Fruit fly (Drosophila melanogaster) whole organism, pupa: ENCODE results near the gene CCT2.

Source experiments
- CG10348 ChIP-seq: fragments of 200-800 bp; sonication (Bioruptor generic); IDR thresholded peaks from 2 replicates; pipeline ENCODE4 v1.3.6; 2022; ENCODE audit warnings: missing biosample characterization, missing genetic modification characterization
- CG12605 ChIP-seq: fragments of 200-800 bp; sonication (Bioruptor generic); IDR thresholded peaks from 2 replicates; pipeline ENCODE4 v1.3.6; 2022; ENCODE audit warnings: missing biosample characterization, missing genetic modification characterization
- CG13204 ChIP-seq: fragments of 200-800 bp; sonication (Bioruptor generic); optimal IDR thresholded peaks from 2 replicates; lab custom pipeline; 2018; ENCODE audit warnings: missing biosample characterization, mild to moderate bottlenecking, missing genetic modification characterization, moderate library complexity
- CG14655 ChIP-seq: fragments of 200-800 bp; sonication (Bioruptor generic); optimal IDR thresholded peaks from 3 replicates; lab custom pipeline; 2017; ENCODE audit warnings: mild to moderate bottlenecking, missing biosample characterization, missing genetic modification reagents, missing genetic modification characterization
- CG15710 ChIP-seq: fragments of 200-800 bp; sonication (Bioruptor generic); optimal IDR thresholded peaks from 2 replicates; lab custom pipeline; 2018; ENCODE audit warnings: missing biosample characterization, mild to moderate bottlenecking, missing genetic modification characterization, moderate library complexity
- CG17806 ChIP-seq: fragments of 200-800 bp; sonication (Bioruptor generic); optimal IDR thresholded peaks from 2 replicates; lab custom pipeline; 2018; ENCODE audit warnings: missing biosample characterization, mild to moderate bottlenecking, missing genetic modification characterization, moderate library complexity
- CG32121 ChIP-seq: fragments of 200-800 bp; sonication (Bioruptor generic); IDR thresholded peaks from 2 replicates; pipeline ENCODE4 v1.3.6; 2022; ENCODE audit warnings: missing biosample characterization, missing genetic modification characterization
- CG34367 ChIP-seq: fragments of 200-800 bp; sonication (Bioruptor generic); optimal IDR thresholded peaks from 2 replicates; lab custom pipeline; 2018; ENCODE audit warnings: missing biosample characterization, mild to moderate bottlenecking, missing genetic modification characterization
- CG4496 ChIP-seq: fragments of 200-800 bp; sonication (Bioruptor generic); IDR thresholded peaks from 3 replicates; pipeline ENCODE4 v1.3.6; 2022; ENCODE audit warnings: missing biosample characterization, missing genetic modification characterization
- CG8159 ChIP-seq: fragments of 200-800 bp; sonication (Bioruptor generic); optimal IDR thresholded peaks from 3 replicates; lab custom pipeline; 2018; ENCODE audit warnings: missing biosample characterization, mild to moderate bottlenecking, missing genetic modification characterization, moderate library complexity
- CG8301 ChIP-seq: fragments of 200-800 bp; sonication (Bioruptor generic); optimal IDR thresholded peaks from 2 replicates; lab custom pipeline; 2018; ENCODE audit warnings: missing biosample characterization, mild to moderate bottlenecking, missing genetic modification characterization
- CG9948 ChIP-seq: fragments of 200-800 bp; sonication (Bioruptor generic); optimal IDR thresholded peaks from 2 replicates; lab custom pipeline; 2018; ENCODE audit warnings: missing biosample characterization, mild to moderate bottlenecking, missing genetic modification characterization, moderate library complexity
- D1 ChIP-seq: fragments of 200-800 bp; sonication (Bioruptor generic); optimal IDR thresholded peaks from 2 replicates; lab custom pipeline; 2018; ENCODE audit warnings: missing biosample characterization, mild to moderate bottlenecking, missing genetic modification characterization, moderate library complexity
- EcR ChIP-seq: fragments of 200-800 bp; sonication (Bioruptor generic); optimal IDR thresholded peaks from 3 replicates; lab custom pipeline; 2019; ENCODE audit warnings: missing biosample characterization, missing genetic modification characterization, mild to moderate bottlenecking, moderate library complexity, missing genetic modification reagents
- Ets98B ChIP-seq: fragments of 200-800 bp; sonication (Bioruptor generic); IDR thresholded peaks from 2 replicates; pipeline ENCODE4 v1.3.6; 2022; ENCODE audit warnings: missing biosample characterization, missing genetic modification characterization
- Pif1A ChIP-seq: fragments of 200-800 bp; sonication (Bioruptor generic); optimal IDR thresholded peaks from 3 replicates; lab custom pipeline; 2016; ENCODE audit warnings: missing biosample characterization, missing genetic modification characterization
- Pif1B ChIP-seq: fragments of 200-800 bp; sonication (Bioruptor generic); optimal IDR thresholded peaks from 3 replicates; lab custom pipeline; 2016; ENCODE audit warnings: missing biosample characterization, missing genetic modification characterization
- Snoo ChIP-seq: fragments of 200-800 bp; sonication (Bioruptor generic); optimal IDR thresholded peaks from 3 replicates; lab custom pipeline; 2017; ENCODE audit warnings: missing biosample characterization, mild to moderate bottlenecking, missing genetic modification characterization, inconsistent platforms
- fd96Ca ChIP-seq: fragments of 200-800 bp; sonication (Bioruptor generic); IDR thresholded peaks from 3 replicates; pipeline ENCODE4 v1.3.6; 2022; ENCODE audit warnings: missing biosample characterization, missing genetic modification characterization
- gl ChIP-seq: fragments of 200-800 bp; sonication (Bioruptor generic); optimal IDR thresholded peaks from 2 replicates; lab custom pipeline; 2018; ENCODE audit warnings: missing biosample characterization, mild to moderate bottlenecking, missing genetic modification characterization
- rn ChIP-seq: fragments of 200-800 bp; sonication (Bioruptor generic); IDR thresholded peaks from 2 replicates; pipeline ENCODE4 v1.3.6; 2022; ENCODE audit warnings: missing biosample characterization, missing genetic modification characterization

The CCT2 gene

dm6 chrX:9108387-9108786 is 19.1 kb downstream of the CCT2 start, which contains the start of gene AP-1gamma:
TSS of gene AP-1gamma (plus strand) at chrX:9108691.
- TF ChIP-seq rn (no peak), Pif1A (no peak), Pif1B (no peak), gl (no peak), CG8301 (tag; lab: Kevin White, UChicago) (no peak), CG32121 (GFP tag; lab: Robert Waterston, UW) (no peak), EcR (GFP tag; lab: Kevin White, UChicago) (no peak), CG15710 (tag; lab: Kevin White, UChicago) (no peak), CG8159 (tag; lab: Kevin White, UChicago) (no peak), CG17806 (tag; lab: Kevin White, UChicago) (no peak), CG13204 (no peak), CG14655 (GFP tag; lab: Kevin White, UChicago) (no peak), CG4496 (GFP tag; lab: Robert Waterston, UW) (no peak), fd96Ca (no peak), Snoo (tag; lab: Kevin White, UChicago) (no peak), D1 (tag; lab: Kevin White, UChicago) (no peak), CG34367 (tag; lab: Kevin White, UChicago) (no peak), Ets98B (GFP tag; lab: Robert Waterston, UW) (no peak)

- TF ChIP-seq CG15710 (tag; lab: Kevin White, UChicago) = peak; percentile 32
- peak; percentile 45 for TF ChIP-seq CG34367 (tag; lab: Kevin White, UChicago)
- TF ChIP-seq CG13204 = no peak
- TF ChIP-seq gl = no peak
- no peak for TF ChIP-seq CG14655 (GFP tag; lab: Kevin White, UChicago)
- no peak; the same call in 1 of the 2 replicates for TF ChIP-seq Ets98B (GFP tag; lab: Robert Waterston, UW)
- TF ChIP-seq Pif1A = no peak
- no peak for TF ChIP-seq CG32121 (GFP tag; lab: Robert Waterston, UW)
- no peak; the same call in 2 of the 3 replicates for TF ChIP-seq fd96Ca
- TF ChIP-seq CG10348 (GFP tag; lab: Robert Waterston, UW) = no peak
- TF ChIP-seq rn = no peak
- no peak for TF ChIP-seq CG12605 (GFP tag; lab: Robert Waterston, UW)
- TF ChIP-seq D1 (tag; lab: Kevin White, UChicago) = no peak
- TF ChIP-seq CG8159 (tag; lab: Kevin White, UChicago) = peak; percentile 40
- TF ChIP-seq EcR (GFP tag; lab: Kevin White, UChicago) = no peak
- peak; percentile 50 for TF ChIP-seq CG9948 (tag; lab: Kevin White, UChicago)
- peak; percentile 41 for TF ChIP-seq CG8301 (tag; lab: Kevin White, UChicago)
- TF ChIP-seq Pif1B = no peak
- peak; percentile 57; the same call in 1 of the 3 replicates for TF ChIP-seq CG4496 (GFP tag; lab: Robert Waterston, UW)
- TF ChIP-seq Snoo (tag; lab: Kevin White, UChicago) = peak; percentile 23
- TF ChIP-seq CG17806 (tag; lab: Kevin White, UChicago) = no peak
Observed at dm6 chrX:9109072-9109844, 19.9 kb downstream of the CCT2 start.

- TF ChIP-seq Snoo (tag; lab: Kevin White, UChicago) (no peak), Ets98B (GFP tag; lab: Robert Waterston, UW) (no peak), CG17806 (tag; lab: Kevin White, UChicago) (no peak), gl (no peak), Pif1A (no peak), CG13204 (no peak), CG4496 (GFP tag; lab: Robert Waterston, UW) (no peak), EcR (GFP tag; lab: Kevin White, UChicago) (no peak), CG32121 (GFP tag; lab: Robert Waterston, UW) (no peak), CG12605 (GFP tag; lab: Robert Waterston, UW) (no peak), CG15710 (tag; lab: Kevin White, UChicago) (no peak), rn (no peak), CG8159 (tag; lab: Kevin White, UChicago) (no peak), CG8301 (tag; lab: Kevin White, UChicago) (no peak), fd96Ca (no peak), Pif1B (no peak), CG10348 (GFP tag; lab: Robert Waterston, UW) (no peak), D1 (tag; lab: Kevin White, UChicago) (no peak), CG34367 (tag; lab: Kevin White, UChicago) (no peak)
Observed at dm6 chrX:9110155-9110909, 21.0 kb downstream of the CCT2 start.

dm6 chrX:9117831-9118230 is 28.5 kb downstream of the CCT2 start:
- no peak for TF ChIP-seq CG8301 (tag; lab: Kevin White, UChicago)
- no peak for TF ChIP-seq CG32121 (GFP tag; lab: Robert Waterston, UW)
- TF ChIP-seq CG12605 (GFP tag; lab: Robert Waterston, UW) = no peak
- no peak for TF ChIP-seq CG14655 (GFP tag; lab: Kevin White, UChicago)
- no peak for TF ChIP-seq Pif1A
- TF ChIP-seq EcR (GFP tag; lab: Kevin White, UChicago) = no peak
- no peak for TF ChIP-seq CG34367 (tag; lab: Kevin White, UChicago)
- TF ChIP-seq CG4496 (GFP tag; lab: Robert Waterston, UW) = no peak
- TF ChIP-seq gl = no peak
- no peak for TF ChIP-seq Snoo (tag; lab: Kevin White, UChicago)
- TF ChIP-seq CG15710 (tag; lab: Kevin White, UChicago) = no peak
- no peak for TF ChIP-seq CG13204
- TF ChIP-seq D1 (tag; lab: Kevin White, UChicago) = no peak
- TF ChIP-seq Ets98B (GFP tag; lab: Robert Waterston, UW) = no peak
- TF ChIP-seq fd96Ca = no peak
